Fruit fly (Drosophila melanogaster) whole organism, larva: Measurements from ENCODE around the gene CG15754.

Experiments
- noc ChIP-seq: fragments of 200-800 bp; sonication (Bioruptor generic); optimal IDR thresholded peaks from 3 replicates; lab custom pipeline; 2019; ENCODE audit warnings: missing biosample characterization, mild to moderate bottlenecking, missing genetic modification characterization, moderate library complexity

CG15754 gene

DNA sequence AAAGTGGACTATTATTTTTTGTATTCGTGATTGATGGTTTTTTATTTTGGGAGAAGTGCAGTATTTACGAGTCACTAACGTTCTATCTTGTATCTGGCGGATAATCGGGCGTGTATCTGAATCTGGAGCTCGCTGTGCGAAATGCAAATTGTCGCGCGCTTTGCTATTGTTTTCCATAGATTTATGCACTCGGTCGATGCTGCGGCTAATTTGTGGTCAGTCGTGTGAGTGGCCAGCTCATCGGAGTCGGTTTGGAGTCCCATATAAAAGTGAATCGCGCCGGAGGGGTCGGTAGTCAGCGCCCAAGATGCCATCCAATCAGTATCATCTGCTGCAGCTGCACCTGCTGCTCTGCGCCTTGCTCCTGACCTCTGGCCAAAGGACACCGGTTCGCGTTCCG is at the start of gene CG15754:
TSS of gene CG15754 (plus strand) at position 301 of the 400 bp plus-strand sequence.
- no peak for TF ChIP-seq noc (tag; lab: Kevin White, UChicago)

DNA sequence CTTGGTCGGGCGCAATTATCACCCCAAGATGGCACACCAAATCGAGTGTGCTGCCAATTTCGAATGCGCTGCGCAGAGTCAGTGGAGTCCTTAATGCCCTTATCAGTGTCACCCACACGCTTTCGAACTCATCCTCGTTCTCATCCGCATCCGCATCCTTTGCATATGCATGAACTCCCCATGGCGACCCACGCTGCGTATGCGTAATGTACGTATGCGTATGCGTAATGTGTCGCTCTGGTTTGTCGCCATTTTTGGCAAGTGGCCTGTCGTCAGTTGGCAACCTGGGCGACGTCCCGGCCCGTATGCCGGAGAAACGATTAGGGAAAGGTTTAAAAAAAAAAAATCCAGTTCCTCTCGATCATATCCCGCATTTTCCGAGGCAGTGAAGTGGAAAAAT is 48.8 kb upstream of the CG15754 start:
- no peak for TF ChIP-seq noc (tag; lab: Kevin White, UChicago)

DNA sequence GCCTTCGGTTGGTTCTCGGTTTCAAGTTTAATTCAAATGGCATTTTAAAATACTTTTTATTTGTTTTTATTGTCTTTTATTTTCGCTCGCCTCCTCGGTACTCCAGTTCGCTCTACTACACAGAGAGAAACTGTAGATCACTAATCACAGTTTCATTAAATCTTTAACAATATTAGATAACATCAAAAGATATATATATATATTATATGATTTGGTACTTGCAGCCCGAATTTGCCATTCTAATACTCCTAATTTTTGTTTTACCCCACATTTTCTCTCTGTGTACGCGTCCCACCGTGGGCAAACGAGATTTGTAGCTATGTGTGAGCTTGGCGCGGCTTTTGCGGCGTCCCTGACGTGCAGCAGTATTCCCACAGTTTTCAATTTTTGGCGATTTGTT is 1.9 kb downstream of the CG15754 start:
- no peak for TF ChIP-seq noc (tag; lab: Kevin White, UChicago)

DNA sequence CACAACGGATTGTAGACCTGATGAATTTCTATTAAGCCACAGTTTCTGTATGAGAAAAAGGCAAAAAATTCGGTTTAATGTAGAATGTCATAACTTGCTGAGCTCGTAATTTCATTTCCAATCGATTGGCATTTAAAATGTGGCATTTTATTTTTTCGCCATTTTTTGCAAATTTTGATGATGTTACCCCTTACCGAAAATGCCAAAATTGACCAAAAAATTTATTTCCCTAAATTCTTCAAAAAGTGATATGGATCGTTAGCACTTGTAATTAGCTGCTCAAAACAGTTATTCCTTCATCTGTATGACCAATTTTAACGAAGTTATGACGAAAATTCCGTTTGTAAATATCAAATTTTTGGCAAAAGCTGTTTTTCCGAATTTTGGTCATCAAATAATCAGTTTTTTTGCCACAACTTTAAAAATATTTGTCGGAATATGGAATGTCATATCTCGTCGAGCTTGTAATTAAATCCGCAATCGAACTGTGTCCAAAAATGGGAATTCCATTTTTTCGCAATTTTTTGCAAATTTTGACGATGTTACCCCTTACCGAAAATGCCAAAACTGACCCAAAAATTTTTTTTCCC is 2.5 kb downstream of the CG15754 start, which contains the start of gene CG44428:
TSS of gene CG44428 (minus strand) at position 51 of the 590 bp plus-strand sequence.
- no peak for TF ChIP-seq noc (tag; lab: Kevin White, UChicago)

DNA sequence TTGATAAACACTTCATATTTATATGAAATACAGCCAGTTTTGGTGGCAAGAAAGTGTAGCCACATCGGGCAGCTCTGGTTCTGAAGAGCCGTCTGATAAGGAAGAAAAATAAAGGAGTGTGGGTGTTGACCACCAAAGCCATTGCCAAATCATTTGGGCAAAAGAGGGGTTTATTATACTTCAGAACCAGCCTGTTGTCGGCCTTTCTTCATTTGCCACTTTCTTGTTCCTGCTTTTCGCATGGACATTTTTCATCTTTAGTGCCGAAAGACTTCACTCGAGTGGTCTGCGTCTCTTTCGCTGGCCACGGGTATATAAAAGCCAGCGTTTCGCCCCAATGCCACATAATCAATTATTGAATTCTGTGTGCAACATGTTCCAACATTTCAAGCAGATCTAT is 6.3 kb downstream of the CG15754 start, which contains the start of gene CG15756:
TSS of gene CG15756 (plus strand) at position 301 of the 400 bp plus-strand sequence.
- TF ChIP-seq noc (tag; lab: Kevin White, UChicago), result no peak

DNA sequence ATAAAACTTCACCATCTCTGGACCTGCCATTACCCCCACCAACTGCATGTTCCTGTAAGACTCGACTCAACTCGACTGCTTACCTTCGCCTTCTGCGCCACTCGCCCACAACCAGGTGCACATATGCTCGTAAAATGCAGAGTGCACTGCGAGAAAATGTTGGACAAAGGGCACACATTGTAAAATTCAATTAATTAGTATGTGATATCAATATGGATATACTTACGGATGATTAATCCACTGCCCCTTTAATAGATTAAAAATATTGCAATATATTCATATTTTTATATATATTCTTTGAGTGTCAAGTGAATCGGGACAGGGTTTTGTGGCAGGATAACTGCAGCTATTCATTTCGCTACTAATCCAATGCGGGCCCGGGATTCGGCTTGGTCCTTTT is 9.0 kb downstream of the CG15754 start:
- TF ChIP-seq noc (tag; lab: Kevin White, UChicago), result no peak

DNA sequence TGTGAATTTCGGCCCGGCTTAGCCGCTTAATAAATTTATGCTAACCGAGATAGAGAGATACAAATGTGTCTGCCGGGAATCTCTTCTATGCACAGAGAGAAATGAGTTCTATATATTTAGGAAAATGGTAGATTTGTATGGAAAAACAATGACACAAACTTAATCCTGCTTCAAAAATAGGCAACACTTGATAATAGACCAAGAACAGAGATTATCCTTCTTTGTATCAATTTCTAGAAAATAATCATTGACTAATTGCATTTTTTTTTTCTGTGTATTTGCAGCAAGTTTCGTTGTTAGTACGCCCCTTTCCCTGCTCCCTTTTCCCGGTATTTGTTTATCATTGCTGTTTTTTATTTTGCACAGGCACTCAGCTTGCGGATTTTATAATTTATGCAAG is 11.6 kb downstream of the CG15754 start:
- no peak for TF ChIP-seq noc (tag; lab: Kevin White, UChicago)

DNA sequence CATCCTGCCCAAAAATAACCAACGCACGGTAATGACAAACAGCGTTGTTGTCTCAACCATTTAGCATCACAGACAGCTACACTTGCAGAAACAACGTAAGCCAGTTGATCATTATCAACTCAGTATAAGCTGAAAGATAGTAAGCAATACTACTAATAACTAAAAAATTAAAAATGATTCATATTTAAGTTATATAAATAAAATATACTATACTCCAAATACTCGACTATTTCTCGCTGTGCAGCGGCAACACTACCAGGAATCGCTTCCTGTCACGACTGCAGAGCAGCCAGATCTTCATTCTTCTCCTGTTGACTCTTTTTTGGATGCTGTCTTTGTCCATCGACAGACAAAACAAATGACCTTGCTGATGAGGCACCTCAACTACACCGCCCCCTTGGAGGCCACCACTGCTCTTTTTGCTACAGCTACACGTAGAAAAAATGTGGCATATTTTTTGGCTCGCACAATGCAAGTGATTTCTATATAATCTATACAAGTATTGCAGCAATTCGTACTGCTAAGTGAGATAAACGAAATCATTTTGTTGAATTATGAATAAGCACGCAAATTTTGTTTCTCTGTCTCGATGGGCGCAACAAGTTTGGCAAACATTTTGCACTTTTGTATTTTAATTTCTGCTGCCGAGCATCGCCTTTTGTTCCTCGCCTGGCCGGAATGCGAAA is 13.3 kb downstream of the CG15754 start:
- TF ChIP-seq noc (tag; lab: Kevin White, UChicago), result no peak

DNA sequence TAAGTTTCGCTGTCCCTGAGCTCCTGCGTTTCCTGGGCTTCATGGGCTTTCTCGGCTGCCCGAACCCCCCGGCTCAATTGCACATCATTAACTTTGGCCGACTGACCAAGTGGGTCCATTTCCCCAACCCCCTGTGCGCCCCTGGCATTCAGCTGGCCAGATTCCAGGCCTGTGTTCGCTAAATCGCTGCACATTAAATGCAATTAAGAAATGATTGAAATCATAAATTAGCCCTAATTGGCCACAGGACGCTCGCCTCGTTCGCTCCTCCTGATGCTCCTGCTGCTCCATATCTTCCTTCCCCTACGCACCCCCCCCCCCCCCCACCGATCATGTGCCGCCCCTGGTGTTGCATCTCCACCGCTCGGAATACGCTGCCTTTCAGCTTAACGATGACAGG is 14.3 kb downstream of the CG15754 start:
- no peak for TF ChIP-seq noc (tag; lab: Kevin White, UChicago)

DNA sequence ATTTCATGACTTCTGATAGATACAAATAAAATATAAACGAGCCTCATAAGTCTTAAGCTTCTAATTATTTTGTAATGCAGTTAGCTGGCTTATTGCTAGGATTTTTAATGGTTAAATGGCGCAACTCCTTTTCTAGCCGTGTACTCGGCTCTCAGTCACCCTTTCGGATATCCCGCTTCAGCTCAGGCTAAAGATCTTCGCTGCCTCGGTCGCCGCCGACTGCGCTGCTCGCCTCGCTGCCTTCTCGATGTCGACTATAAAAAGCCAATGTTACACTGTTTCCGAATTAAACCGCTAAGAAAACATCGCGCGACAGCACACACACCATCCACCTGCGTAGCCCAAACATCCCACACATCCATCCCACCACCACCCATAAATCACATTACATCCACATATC is 15.5 kb downstream of the CG15754 start, which contains the start of gene Cpr12A:
TSS of gene Cpr12A (plus strand) at position 301 of the 400 bp plus-strand sequence.
- TF ChIP-seq noc (tag; lab: Kevin White, UChicago), result no peak

DNA sequence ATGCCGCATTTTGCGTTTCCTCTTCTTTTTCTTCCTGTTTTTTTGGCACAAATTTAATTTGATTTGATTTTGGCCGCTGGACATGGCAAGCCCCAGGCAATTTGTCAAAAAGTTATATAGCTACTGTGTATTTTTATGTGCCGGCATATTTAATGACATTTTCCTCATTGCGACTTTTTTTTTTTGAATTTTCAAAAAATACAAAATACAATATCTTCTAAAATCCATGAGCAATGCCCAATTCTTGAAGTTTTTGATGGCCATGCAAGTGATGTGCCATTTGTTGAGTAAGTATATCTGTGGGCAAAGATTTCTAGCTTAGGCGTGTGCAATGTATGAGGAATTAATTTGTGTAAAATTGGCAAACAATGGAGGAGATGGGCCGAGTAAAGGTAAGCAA is 27.9 kb downstream of the CG15754 start, which contains the start of gene CG11816:
TSS of gene CG11816 (minus strand) at position 101 of the 400 bp plus-strand sequence.
- TF ChIP-seq noc (tag; lab: Kevin White, UChicago), result no peak

DNA sequence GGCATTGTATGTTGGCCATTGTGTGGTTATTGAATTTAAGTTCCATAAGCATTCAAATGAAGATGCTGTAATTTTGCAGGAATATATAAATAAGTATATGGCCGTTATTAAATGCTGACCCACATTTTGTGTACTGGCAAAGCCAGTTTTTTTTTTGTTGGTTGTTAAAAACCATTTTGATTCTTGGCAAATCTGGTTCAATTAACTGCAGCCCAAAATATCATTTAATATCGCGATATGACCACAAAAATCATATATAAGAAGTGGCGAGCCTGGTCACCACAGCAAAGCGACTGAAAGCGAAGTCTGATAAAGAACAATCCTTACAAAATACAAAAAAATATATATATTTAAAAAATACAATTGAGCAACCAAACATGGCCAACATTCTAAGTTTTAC is 28.4 kb downstream of the CG15754 start, which contains the start of gene CG32631:
TSS of gene CG32631 (plus strand) at position 301 of the 400 bp plus-strand sequence.
- TF ChIP-seq noc (tag; lab: Kevin White, UChicago), result no peak

DNA sequence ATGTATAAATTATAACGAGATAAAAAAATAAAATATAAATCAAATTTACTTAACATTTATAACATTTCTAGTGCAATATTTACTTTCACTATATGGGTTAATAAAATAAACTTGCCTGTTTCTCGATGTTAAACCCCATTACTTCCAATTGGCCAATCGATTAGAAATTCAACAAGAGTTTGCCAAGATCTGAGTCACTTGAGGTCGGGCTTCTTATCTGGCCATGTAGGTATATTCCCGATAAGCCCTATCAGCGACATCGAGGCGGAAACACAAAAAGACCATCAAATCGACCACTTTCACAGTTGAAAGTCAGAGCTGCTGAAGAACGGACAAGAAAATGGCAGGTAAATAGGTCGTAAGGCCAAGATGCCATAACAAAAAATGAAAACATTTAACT is 33.6 kb downstream of the CG15754 start, which contains the start of gene CG32633:
TSS of gene CG32633 (plus strand) at position 301 of the 400 bp plus-strand sequence.
- TF ChIP-seq noc (tag; lab: Kevin White, UChicago), result no peak

DNA sequence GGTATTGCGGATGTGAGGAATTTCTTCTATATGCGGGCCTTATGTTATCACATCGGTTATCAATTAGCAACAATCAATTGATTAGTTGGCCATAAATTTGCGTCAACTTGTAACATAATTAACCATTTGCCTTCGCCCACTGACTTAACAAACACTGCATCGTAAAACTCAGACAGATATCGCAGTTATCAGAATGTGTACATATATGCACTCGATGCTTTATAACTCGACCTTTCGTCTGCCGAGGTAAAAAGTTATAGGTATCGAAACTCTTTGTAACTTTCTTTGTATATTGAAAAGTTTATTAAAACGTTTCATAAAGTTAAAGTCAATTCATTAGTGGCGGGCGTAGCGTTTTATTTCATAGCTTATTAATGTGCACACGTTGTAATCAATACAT is 35.2 kb downstream of the CG15754 start:
- no peak for TF ChIP-seq noc (tag; lab: Kevin White, UChicago)

DNA sequence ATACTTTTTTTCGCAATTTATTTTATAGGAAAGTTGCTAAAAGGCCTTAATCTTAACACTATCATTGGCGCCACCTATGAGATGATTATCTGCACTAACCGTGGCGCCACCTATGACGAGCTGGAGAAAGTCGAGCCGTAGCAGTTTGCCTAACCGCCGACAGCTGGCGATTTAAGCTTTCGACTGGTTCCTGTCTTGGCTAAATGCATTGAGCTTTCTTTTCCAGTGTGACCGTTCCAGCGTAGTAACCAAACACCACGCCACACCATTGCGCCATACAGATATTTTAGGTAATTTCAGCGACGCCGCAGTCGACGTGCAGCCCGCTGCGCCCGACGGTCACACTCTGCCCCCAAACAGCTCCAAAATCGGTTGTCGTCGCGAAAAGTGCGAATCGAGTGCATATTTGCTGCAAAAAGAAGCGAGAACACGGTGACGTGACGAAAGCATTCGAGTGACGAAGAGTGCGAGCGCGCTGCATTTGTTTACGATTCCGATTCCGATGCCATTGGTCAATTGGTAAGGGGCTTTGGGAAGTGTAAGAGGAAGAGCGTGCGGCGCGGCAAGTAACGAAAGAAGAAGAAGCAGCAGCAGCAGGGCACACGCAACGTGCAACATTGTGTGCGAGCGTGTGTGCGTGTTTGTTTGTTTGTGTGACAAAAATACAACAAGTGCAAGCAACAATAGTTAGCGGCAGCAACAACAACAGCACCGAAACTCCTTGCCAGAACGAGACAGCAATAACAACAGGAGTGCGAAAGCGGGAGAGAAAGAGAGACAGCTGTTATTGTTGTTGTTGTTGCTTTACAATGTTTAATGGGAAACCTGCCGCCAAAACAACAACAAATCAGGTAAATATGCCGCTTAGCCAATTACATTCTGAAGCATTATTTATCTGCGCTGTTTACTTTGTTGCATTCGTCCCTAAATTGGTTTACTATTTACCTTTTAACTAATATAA is 36.0 kb downstream of the CG15754 start, which contains the start of the genes CG46311 and Tpst:
TSS of gene CG46311 (plus strand) at position 341 of the 961 bp plus-strand sequence.
TSS of gene Tpst (plus strand) at position 341 of the 961 bp plus-strand sequence.
- TF ChIP-seq noc (tag; lab: Kevin White, UChicago), result no peak
